Worm (Caenorhabditis elegans) whole organism, L1 larva: ENCODE measurements around the gene enpl-1.

Experiments
- C04F5.9 ChIP-seq: sonication (generic microtip); optimal IDR thresholded peaks from 2 replicates; lab custom pipeline; 2016; ENCODE audit warnings: missing genetic modification characterization, missing compliant biosample characterization
- C16A3.4 ChIP-seq: fragments of 150-350 bp; optimal IDR thresholded peaks from 2 replicates; lab custom pipeline; 2014; ENCODE audit warnings: missing biosample characterization, missing genetic modification characterization
- C34B4.2 ChIP-seq: sonication (generic microtip); optimal IDR thresholded peaks from 2 replicates; lab custom pipeline; 2017; ENCODE audit warnings: mild to moderate bottlenecking, missing genetic modification characterization, missing compliant biosample characterization
- F16B12.6 ChIP-seq: fragments of 150-350 bp; optimal IDR thresholded peaks from 2 replicates; lab custom pipeline; 2014; ENCODE audit warnings: missing biosample characterization, missing genetic modification characterization
- Y116A8C.19 ChIP-seq: sonication (generic microtip); optimal IDR thresholded peaks from 2 replicates; lab custom pipeline; 2016; ENCODE audit warnings: missing compliant biosample characterization, missing genetic modification characterization, borderline replicate concordance
- aha-1 ChIP-seq: fragments of 150-350 bp; optimal IDR thresholded peaks from 2 replicates; lab custom pipeline; 2014; ENCODE audit warnings: missing biosample characterization, missing genetic modification characterization
- alr-1 ChIP-seq: fragments of 200-800 bp; sonication (Bioruptor generic); optimal IDR thresholded peaks from 2 replicates; lab custom pipeline; 2018; ENCODE audit warnings: borderline replicate concordance, mild to moderate bottlenecking, missing genetic modification characterization, missing compliant biosample characterization
- ama-1 ChIP-seq: fragments of 150-350 bp; optimal IDR thresholded peaks from 2 replicates; lab custom pipeline; 2014
- blmp-1 ChIP-seq: fragments of 150-350 bp; optimal IDR thresholded peaks from 2 replicates; lab custom pipeline; 2014; ENCODE audit warnings: missing biosample characterization, missing genetic modification characterization
- ceh-90 ChIP-seq: sonication (generic microtip); optimal IDR thresholded peaks from 2 replicates; lab custom pipeline; 2016; ENCODE audit warnings: missing genetic modification characterization, missing compliant biosample characterization
- ces-1 ChIP-seq: fragments of 150-350 bp; optimal IDR thresholded peaks from 2 replicates; lab custom pipeline; 2014; ENCODE audit warnings: missing biosample characterization, missing genetic modification reagents, missing genetic modification characterization
- dpl-1 ChIP-seq, 3 experiments: fragments of 150-350 bp in 2 of 3; sonication (generic microtip) in 1 of 3; optimal IDR thresholded peaks; 2 replicates each; lab custom pipeline; 2014 to 2017; ENCODE audit warnings: missing biosample characterization in 3 of 3, missing genetic modification characterization in 3 of 3, missing genetic modification reagents in 3 of 3
- dsc-1 ChIP-seq: sonication (generic microtip); optimal IDR thresholded peaks from 2 replicates; lab custom pipeline; 2016; ENCODE audit warnings: mild to moderate bottlenecking, missing genetic modification characterization, missing compliant biosample characterization
- efl-1 ChIP-seq, 4 experiments: fragments of 150-350 bp; optimal IDR thresholded peaks in 3 of 4; peaks in 1 of 4; 1 replicate in 1 of 4; 2 replicates in 3 of 4; lab custom pipeline; 2014; ENCODE audit warnings: missing biosample characterization in 2 of 4, missing genetic modification characterization in 2 of 4, missing genetic modification reagents in 2 of 4
- efl-3 ChIP-seq: fragments of 200-800 bp; sonication (Bioruptor generic); optimal IDR thresholded peaks from 2 replicates; lab custom pipeline; 2018; ENCODE audit warnings: mild to moderate bottlenecking, missing genetic modification characterization, missing compliant biosample characterization
- egl-27 ChIP-seq, 2 experiments: fragments of 150-350 bp in 1 of 2; sonication (generic microtip); optimal IDR thresholded peaks; 3 replicates each; lab custom pipeline; 2017 to 2018; ENCODE audit warnings: missing biosample characterization in 2 of 2, missing genetic modification characterization in 2 of 2, missing genetic modification reagents in 2 of 2
- ets-5 ChIP-seq: fragments of 200-800 bp; sonication (Bioruptor generic); IDR thresholded peaks from 2 replicates; pipeline ENCODE4 v1.3.6; 2022; ENCODE audit warnings: missing genetic modification characterization, missing compliant biosample characterization
- fkh-10 ChIP-seq: sonication (generic microtip); optimal IDR thresholded peaks from 2 replicates; lab custom pipeline; 2017; ENCODE audit warnings: missing biosample characterization, missing genetic modification reagents, missing genetic modification characterization
- fkh-4 ChIP-seq: sonication (generic microtip); optimal IDR thresholded peaks from 2 replicates; lab custom pipeline; 2016; ENCODE audit warnings: missing compliant biosample characterization, missing genetic modification characterization, borderline replicate concordance
- fkh-8 ChIP-seq: sonication (generic microtip); optimal IDR thresholded peaks from 2 replicates; lab custom pipeline; 2016; ENCODE audit warnings: mild to moderate bottlenecking, missing genetic modification characterization, missing compliant biosample characterization
- fos-1 ChIP-seq: fragments of 150-350 bp; optimal IDR thresholded peaks from 2 replicates; lab custom pipeline; 2014; ENCODE audit warnings: missing biosample characterization, missing genetic modification characterization
- hlh-17 ChIP-seq: fragments of 200-800 bp; sonication (Bioruptor generic); optimal IDR thresholded peaks from 2 replicates; lab custom pipeline; 2018; ENCODE audit warnings: missing genetic modification characterization, mild to moderate bottlenecking, missing compliant biosample characterization, moderate library complexity, borderline replicate concordance
- hlh-4 ChIP-seq: sonication (generic microtip); optimal IDR thresholded peaks from 2 replicates; lab custom pipeline; 2016; ENCODE audit warnings: mild to moderate bottlenecking, missing genetic modification characterization, missing compliant biosample characterization
- hpl-2 ChIP-seq: fragments of 150-350 bp; optimal IDR thresholded peaks from 2 replicates; lab custom pipeline; 2014; ENCODE audit warnings: missing biosample characterization, missing genetic modification reagents, missing genetic modification characterization
- irx-1 ChIP-seq: sonication (generic microtip); optimal IDR thresholded peaks from 2 replicates; lab custom pipeline; 2016; ENCODE audit warnings: missing genetic modification characterization, missing compliant biosample characterization
- isw-1 ChIP-seq: fragments of 200-800 bp; sonication (Bioruptor generic); IDR thresholded peaks from 2 replicates; pipeline ENCODE4 v1.3.6; 2022; ENCODE audit warnings: missing genetic modification characterization, missing compliant biosample characterization
- jun-1 ChIP-seq: fragments of 150-350 bp; optimal IDR thresholded peaks from 2 replicates; lab custom pipeline; 2014; ENCODE audit warnings: missing biosample characterization, missing genetic modification reagents, missing genetic modification characterization
- lin-13 ChIP-seq: fragments of 150-350 bp; optimal IDR thresholded peaks from 2 replicates; lab custom pipeline; 2014; ENCODE audit warnings: missing biosample characterization, missing genetic modification reagents, missing genetic modification characterization
- lin-15B ChIP-seq: fragments of 150-350 bp; sonication (generic microtip); optimal IDR thresholded peaks from 3 replicates; lab custom pipeline; 2014; ENCODE audit warnings: missing biosample characterization, missing genetic modification characterization
- lin-39 ChIP-seq: fragments of 150-350 bp; optimal IDR thresholded peaks from 2 replicates; lab custom pipeline; 2014; ENCODE audit warnings: missing biosample characterization, missing genetic modification reagents, missing genetic modification characterization
- mab-9 ChIP-seq: fragments of 200-800 bp; sonication (Bioruptor generic); IDR thresholded peaks from 2 replicates; pipeline ENCODE4 v1.3.6; 2022; ENCODE audit warnings: missing genetic modification reagents, missing genetic modification characterization, missing compliant biosample characterization
- mef-2 ChIP-seq: fragments of 150-350 bp; optimal IDR thresholded peaks from 2 replicates; lab custom pipeline; 2014; ENCODE audit warnings: missing biosample characterization, missing genetic modification characterization
- nhr-11 ChIP-seq: fragments of 150-350 bp; optimal IDR thresholded peaks from 2 replicates; lab custom pipeline; 2014; ENCODE audit warnings: missing biosample characterization, missing genetic modification characterization
- nhr-19 ChIP-seq: fragments of 200-800 bp; sonication (Bioruptor generic); conservative IDR thresholded peaks from 2 replicates; pipeline ENCODE4 v1.3.6; 2022; ENCODE audit warnings: missing genetic modification characterization, missing compliant biosample characterization
- nhr-237 ChIP-seq: fragments of 150-350 bp; optimal IDR thresholded peaks from 2 replicates; lab custom pipeline; 2014; ENCODE audit warnings: missing biosample characterization, missing genetic modification characterization
- nhr-47 ChIP-seq: sonication (generic microtip); optimal IDR thresholded peaks from 2 replicates; lab custom pipeline; 2016; ENCODE audit warnings: mild to moderate bottlenecking, missing genetic modification characterization, moderate library complexity, missing compliant biosample characterization
- nhr-76 ChIP-seq: sonication (generic microtip); optimal IDR thresholded peaks from 2 replicates; lab custom pipeline; 2017; ENCODE audit warnings: missing biosample characterization, missing genetic modification characterization
- nhr-84 ChIP-seq: sonication (generic microtip); optimal IDR thresholded peaks from 2 replicates; lab custom pipeline; 2017; ENCODE audit warnings: missing biosample characterization, missing genetic modification characterization
- nhr-85 ChIP-seq: sonication (generic microtip); peaks from one replicate; lab custom pipeline; 2016; ENCODE audit warnings: missing genetic modification characterization, inconsistent platforms, missing compliant biosample characterization
- nhr-90 ChIP-seq: sonication (generic microtip); optimal IDR thresholded peaks from 2 replicates; lab custom pipeline; 2016; ENCODE audit warnings: mild to moderate bottlenecking, missing genetic modification characterization, missing compliant biosample characterization; ENCODE audit not compliant: poor library complexity
- pag-3 ChIP-seq: sonication (generic microtip); optimal IDR thresholded peaks from 2 replicates; lab custom pipeline; 2017; ENCODE audit warnings: missing genetic modification characterization, mild to moderate bottlenecking, missing compliant biosample characterization, antibody characterized with exemption, borderline replicate concordance; ENCODE audit not compliant: insufficient read depth
- rnt-1 ChIP-seq: sonication (generic microtip); optimal IDR thresholded peaks from 2 replicates; lab custom pipeline; 2016; ENCODE audit warnings: mild to moderate bottlenecking, missing genetic modification characterization, moderate library complexity, missing compliant biosample characterization
- skn-1 ChIP-seq: fragments of 150-350 bp; optimal IDR thresholded peaks from 2 replicates; lab custom pipeline; 2014; ENCODE audit warnings: missing biosample characterization, missing genetic modification characterization
- snu-23 ChIP-seq: sonication (generic microtip); optimal IDR thresholded peaks from 2 replicates; lab custom pipeline; 2016; ENCODE audit warnings: missing genetic modification characterization, missing compliant biosample characterization
- sox-4 ChIP-seq: sonication (generic microtip); optimal IDR thresholded peaks from 2 replicates; lab custom pipeline; 2016; ENCODE audit warnings: missing genetic modification characterization, missing compliant biosample characterization
- sptf-1 ChIP-seq: fragments of 150-350 bp; optimal IDR thresholded peaks from 2 replicates; lab custom pipeline; 2014; ENCODE audit warnings: missing biosample characterization, missing genetic modification characterization
- tbx-2 ChIP-seq: sonication (generic microtip); optimal IDR thresholded peaks from 2 replicates; lab custom pipeline; 2016; ENCODE audit warnings: missing genetic modification characterization, missing compliant biosample characterization
- tlp-1 ChIP-seq: fragments of 150-350 bp; optimal IDR thresholded peaks from 2 replicates; lab custom pipeline; 2014; ENCODE audit warnings: missing biosample characterization, missing genetic modification characterization
- unc-130 ChIP-seq: fragments of 150-350 bp; optimal IDR thresholded peaks from 2 replicates; lab custom pipeline; 2017; ENCODE audit warnings: missing biosample characterization, missing genetic modification characterization, inconsistent platforms
- unc-98 ChIP-seq: fragments of 200-800 bp; sonication (Bioruptor generic); IDR thresholded peaks from 2 replicates; pipeline ENCODE4 v1.3.6; 2022; ENCODE audit warnings: missing genetic modification characterization, missing compliant biosample characterization
- vab-15 ChIP-seq: sonication (generic microtip); optimal IDR thresholded peaks from 2 replicates; lab custom pipeline; 2017; ENCODE audit warnings: missing genotype, mild to moderate bottlenecking, missing genetic modification characterization, missing compliant biosample characterization
- xbp-1 ChIP-seq: sonication (generic microtip); optimal IDR thresholded peaks from 2 replicates; lab custom pipeline; 2016; ENCODE audit warnings: missing genetic modification characterization, missing compliant biosample characterization
- ztf-11 ChIP-seq, 2 experiments: sonication (generic microtip); optimal IDR thresholded peaks; 2 replicates each; lab custom pipeline; 2016 to 2017; ENCODE audit warnings: missing genetic modification characterization in 2 of 2, missing biosample characterization in 1 of 2, missing compliant biosample characterization in 1 of 2

enpl-1 gene

ce11 chrIV:11146962-11147470 is 27.9 kb downstream of the enpl-1 start, which contains the start of gene pigq-1 (continued):
- TF ChIP-seq nhr-76 (tag; lab: Kevin White, UChicago) (no peak), nhr-84 (tag; lab: Kevin White, UChicago) (no peak), vab-15 (no peak), rnt-1 (no peak), pag-3 (no peak), tbx-2 (tag; lab: Kevin White, UChicago) (no peak), ceh-90 (no peak), Y116A8C.19 (tag; lab: Kevin White, UChicago) (no peak), C04F5.9 (tag; lab: Kevin White, UChicago) (no peak), ces-1 (GFP tag; lab: Kevin White, UChicago) (no peak), alr-1 (no peak), nhr-47 (tag; lab: Kevin White, UChicago) (peak; percentile 28), hpl-2 (GFP tag; lab: Kevin White, UChicago) (no peak), efl-1 (optimal IDR thresholded peaks at IDR 0.05; lab: Kevin White, UChicago) (peak in 1 of 2 experiments; percentile 13), efl-1 (GFP tag; optimal IDR thresholded peaks at IDR 0.05 in 1 of 2; lab: Kevin White, UChicago) (peak in 1 of 2 experiments; percentile 93), ztf-11 (tag; optimal IDR thresholded peaks at IDR 0.05; lab: Kevin White, UChicago) (no peak), fkh-8 (tag; lab: Kevin White, UChicago) (no peak), snu-23 (peak; percentile 31), egl-27 (tag; optimal IDR thresholded peaks at IDR 0.05; lab: Kevin White, UChicago) (no peak), irx-1 (tag; lab: Kevin White, UChicago) (no peak), nhr-85 (tag; lab: Kevin White, UChicago) (peak; percentile 66), unc-130 (tag; lab: Kevin White, UChicago) (no peak), skn-1 (tag; lab: Kevin White, UChicago) (no peak), F16B12.6 (tag; lab: Kevin White, UChicago) (no peak), unc-98 (no peak), lin-13 (no peak), lin-15B (no peak), fkh-4 (tag; lab: Kevin White, UChicago) (no peak), nhr-11 (tag; lab: Kevin White, UChicago) (no peak), hlh-4 (tag; lab: Kevin White, UChicago) (no peak), aha-1 (tag; lab: Kevin White, UChicago) (no peak), dsc-1 (no peak), tlp-1 (tag; lab: Kevin White, UChicago) (no peak), fos-1 (tag; lab: Kevin White, UChicago) (no peak), jun-1 (tag; lab: Kevin White, UChicago) (no peak), nhr-19 (peak; percentile 26; the same call in 1 of the 2 replicates), nhr-237 (tag; lab: Kevin White, UChicago) (no peak), hlh-17 (GFP tag; lab: Kevin White, UChicago) (no peak), isw-1 (GFP tag; lab: Robert Waterston, UW) (no peak), ama-1 (lab: Kevin White, UChicago) (peak; percentile 64), C34B4.2 (no peak), fkh-10 (no peak), blmp-1 (tag; lab: Kevin White, UChicago) (no peak), mef-2 (tag; lab: Kevin White, UChicago) (no peak), lin-39 (tag; lab: Kevin White, UChicago) (no peak), C16A3.4 (no peak), ets-5 (GFP tag; lab: Robert Waterston, UW) (no peak), nhr-90 (tag; lab: Kevin White, UChicago) (peak; percentile 55), xbp-1 (tag; lab: Kevin White, UChicago) (no peak), sptf-1 (tag; lab: Kevin White, UChicago) (no peak), dpl-1 (GFP tag; optimal IDR thresholded peaks at IDR 0.05; lab: Kevin White, UChicago) (no peak), sox-4 (tag; lab: Kevin White, UChicago) (no peak), mab-9 (no peak), efl-3 (GFP tag; lab: Kevin White, UChicago) (no peak)
